Fruit fly (Drosophila melanogaster) whole organism, adult: ENCODE data around the gene CG15317.

Experiments
- CG11617 ChIP-seq: fragments of 200-800 bp; sonication (Bioruptor generic); optimal IDR thresholded peaks from 2 replicates; lab custom pipeline; 2017; ENCODE audit warnings: mild to moderate bottlenecking, missing biosample characterization, missing genetic modification reagents, missing genetic modification characterization
- CG12768 ChIP-seq: fragments of 200-800 bp; sonication (Bioruptor generic); optimal IDR thresholded peaks from 2 replicates; lab custom pipeline; 2017; ENCODE audit warnings: missing biosample characterization, missing genetic modification characterization, mild to moderate bottlenecking, moderate library complexity, missing genetic modification reagents
- CG1620 ChIP-seq: fragments of 200-800 bp; sonication (Bioruptor generic); optimal IDR thresholded peaks from 2 replicates; lab custom pipeline; 2016; ENCODE audit warnings: missing biosample characterization, missing genetic modification characterization
- CG33017 ChIP-seq: fragments of 200-800 bp; sonication (Bioruptor generic); optimal IDR thresholded peaks from 2 replicates; lab custom pipeline; 2018; ENCODE audit warnings: missing biosample characterization, mild to moderate bottlenecking, missing genetic modification characterization, moderate library complexity
- CG7045 ChIP-seq: fragments of 200-800 bp; sonication (Bioruptor generic); optimal IDR thresholded peaks from 2 replicates; lab custom pipeline; 2017; ENCODE audit warnings: missing biosample characterization, mild to moderate bottlenecking, missing genetic modification characterization
- Clk ChIP-seq: fragments of 200-800 bp; sonication (Bioruptor generic); optimal IDR thresholded peaks from 2 replicates; lab custom pipeline; 2017; ENCODE audit warnings: missing biosample characterization, missing genetic modification characterization
- Hr96 ChIP-seq: fragments of 200-800 bp; sonication (Bioruptor generic); optimal IDR thresholded peaks from 2 replicates; lab custom pipeline; 2016; ENCODE audit warnings: missing biosample characterization, missing genetic modification characterization
- bab1 ChIP-seq: fragments of 200-800 bp; sonication (Bioruptor generic); optimal IDR thresholded peaks from 3 replicates; lab custom pipeline; 2019; ENCODE audit warnings: missing biosample characterization, mild to moderate bottlenecking, missing genetic modification characterization, moderate library complexity
- cic ChIP-seq: fragments of 200-800 bp; sonication (Bioruptor generic); optimal IDR thresholded peaks from 2 replicates; lab custom pipeline; 2017; ENCODE audit warnings: missing biosample characterization, mild to moderate bottlenecking, missing genetic modification characterization, moderate library complexity
- cnc ChIP-seq, 2 experiments: fragments of >200 bp; optimal IDR thresholded peaks; 2 replicates each; lab custom pipeline; 2017
- kay ChIP-seq: fragments of 200-800 bp; sonication (Bioruptor generic); peaks from one replicate; lab custom pipeline; 2016; ENCODE audit warnings: missing biosample characterization, missing genetic modification characterization, borderline replicate concordance
- pad ChIP-seq: fragments of 200-800 bp; sonication (Bioruptor generic); optimal IDR thresholded peaks from 3 replicates; lab custom pipeline; 2017; ENCODE audit warnings: missing biosample characterization, missing genetic modification characterization, mild to moderate bottlenecking, moderate library complexity, missing genetic modification reagents
- tj ChIP-seq: fragments of 200-800 bp; sonication (Bioruptor generic); optimal IDR thresholded peaks from 3 replicates; lab custom pipeline; 2017; ENCODE audit warnings: missing biosample characterization, mild to moderate bottlenecking, missing genetic modification characterization, moderate library complexity

- TF ChIP-seq CG33017 (tag; lab: Kevin White, UChicago) (no peak), bab1 (GFP tag; lab: Kevin White, UChicago) (no peak), pad (no peak), CG12768 (GFP tag; lab: Kevin White, UChicago) (no peak), Hr96 (GFP tag; lab: Kevin White, UChicago) (no peak), Clk (GFP tag; lab: Kevin White, UChicago) (no peak), tj (no peak), kay (GFP tag; lab: Kevin White, UChicago) (no peak), CG7045 (GFP tag; lab: Kevin White, UChicago) (no peak), CG1620 (GFP tag; lab: Kevin White, UChicago) (no peak), cic (GFP tag; lab: Kevin White, UChicago) (no peak), cnc (optimal IDR thresholded peaks at IDR 0.05; lab: Kevin White, UChicago) (no peak), CG11617 (no peak)
Observed at dm6 chrX:9523543-9523942, 32.8 kb downstream of the CG15317 start.
